Worm (Caenorhabditis elegans): ENCODE results near the gene F10D2.8.

The F10D2.8 gene

DNA sequence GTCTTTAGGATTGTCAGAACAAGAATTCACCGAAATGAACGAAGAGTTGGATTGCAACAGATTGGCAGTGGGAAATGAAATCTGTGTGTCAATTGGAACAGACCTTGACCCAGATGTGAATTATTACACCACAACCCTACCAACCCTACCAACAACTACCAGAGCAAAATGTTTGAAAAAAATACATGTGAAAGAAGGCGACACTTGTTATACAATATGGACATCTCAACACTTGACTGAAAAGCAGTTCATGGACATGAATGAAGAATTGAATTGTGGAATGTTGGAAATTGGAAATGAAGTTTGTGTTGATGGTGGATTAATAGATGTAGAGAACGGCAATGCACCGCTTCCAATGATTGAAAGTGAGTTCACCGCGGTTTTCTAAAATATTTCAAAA, 26.5 kb downstream of the F10D2.8 start:
- TF ChIP-seq unc-120 (tag; optimal IDR thresholded peaks at IDR 0.05; ENCODE audit: poor library complexity, severe bottlenecking): no peak
- TF ChIP-seq M03D4.4 (tag; optimal IDR thresholded peaks at IDR 0.05): no peak
- no peak for TF ChIP-seq mls-2 (tag; optimal IDR thresholded peaks at IDR 0.05)
- no peak for TF ChIP-seq ceh-43 (GFP tag; optimal IDR thresholded peaks at IDR 0.05)
- TF ChIP-seq lsy-2 (tag; optimal IDR thresholded peaks at IDR 0.05): no peak
- no peak for TF ChIP-seq nhr-2 (tag; optimal IDR thresholded peaks at IDR 0.05)
- TF ChIP-seq mep-1 (tag; optimal IDR thresholded peaks at IDR 0.05): no peak
- no peak for TF ChIP-seq nhr-28 (tag; optimal IDR thresholded peaks at IDR 0.05)
- no peak for TF ChIP-seq mab-5 (tag; optimal IDR thresholded peaks at IDR 0.05)
- TF ChIP-seq elt-3 (tag; optimal IDR thresholded peaks at IDR 0.05): no peak
- TF ChIP-seq zip-8 (tag; optimal IDR thresholded peaks at IDR 0.05): no peak
- TF ChIP-seq cnd-1 (tag; optimal IDR thresholded peaks at IDR 0.05): no peak

DNA sequence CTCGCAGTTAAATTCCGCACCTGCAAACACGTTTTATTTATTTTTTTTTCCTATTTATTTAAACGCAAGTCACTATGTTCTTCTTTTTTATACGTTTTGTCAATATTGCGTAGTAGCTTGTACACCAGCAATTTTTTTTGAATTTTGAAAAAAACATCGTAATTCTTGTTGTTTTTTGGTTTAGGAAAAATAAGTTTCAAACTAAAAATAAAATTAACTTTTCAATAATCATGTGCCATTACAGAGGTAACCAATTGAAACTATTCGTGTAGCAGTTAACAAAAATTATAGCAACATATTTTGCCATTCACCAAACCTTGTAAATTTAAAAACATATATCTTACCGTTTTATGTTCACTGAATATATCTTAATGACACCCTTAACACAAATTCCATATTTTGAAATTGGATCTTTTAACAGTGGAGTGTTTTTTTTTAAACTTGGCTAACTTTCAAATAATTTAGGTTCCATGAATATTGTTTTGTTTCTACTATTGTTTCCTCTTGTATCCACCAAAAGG, 27.3 kb downstream of the F10D2.8 start, which contains the start of gene lmd-5:
TSS of gene lmd-5 (plus strand) at position 471 of the 521 bp plus-strand sequence.
- TF ChIP-seq unc-39 (tag; optimal IDR thresholded peaks at IDR 0.05): no peak
- TF ChIP-seq nhr-28 (tag; optimal IDR thresholded peaks at IDR 0.05): no peak
- no peak for TF ChIP-seq lin-13 (tag; optimal IDR thresholded peaks at IDR 0.05)
- no peak for TF ChIP-seq nhr-76 (tag; optimal IDR thresholded peaks at IDR 0.05)
- TF ChIP-seq lin-32 (GFP tag; optimal IDR thresholded peaks at IDR 0.05): no peak
- no peak for TF ChIP-seq bed-3 (GFP tag; optimal IDR thresholded peaks at IDR 0.05)
- TF ChIP-seq mab-5 (tag; optimal IDR thresholded peaks at IDR 0.05): no peak
- TF ChIP-seq mep-1 (tag; optimal IDR thresholded peaks at IDR 0.05): no peak
- TF ChIP-seq sem-2 (GFP tag; optimal IDR thresholded peaks at IDR 0.05): no peak

DNA sequence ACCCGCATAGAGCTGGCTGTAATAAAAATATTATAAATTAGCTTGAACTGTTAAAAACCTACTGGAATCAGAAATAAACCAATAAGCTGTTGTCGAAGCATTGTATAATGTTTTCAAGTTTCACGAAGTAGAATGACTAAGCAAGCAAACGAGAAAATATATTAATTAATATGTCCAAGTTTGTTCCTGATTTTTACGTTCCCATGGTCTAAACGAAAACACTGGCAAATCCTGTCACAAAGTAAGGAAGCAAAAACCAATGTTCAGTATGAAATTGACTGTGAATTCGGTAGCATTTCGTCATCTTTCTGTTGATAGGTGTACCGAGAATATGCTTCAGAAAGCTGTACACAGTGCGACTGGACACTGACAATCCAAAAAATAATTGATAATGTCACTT, 30.3 kb downstream of the F10D2.8 start, which contains the start of gene srx-34:
TSS of gene srx-34 (minus strand) at position 101 of the 400 bp plus-strand sequence.
- TF ChIP-seq lin-32 (GFP tag; optimal IDR thresholded peaks at IDR 0.05): no peak

DNA sequence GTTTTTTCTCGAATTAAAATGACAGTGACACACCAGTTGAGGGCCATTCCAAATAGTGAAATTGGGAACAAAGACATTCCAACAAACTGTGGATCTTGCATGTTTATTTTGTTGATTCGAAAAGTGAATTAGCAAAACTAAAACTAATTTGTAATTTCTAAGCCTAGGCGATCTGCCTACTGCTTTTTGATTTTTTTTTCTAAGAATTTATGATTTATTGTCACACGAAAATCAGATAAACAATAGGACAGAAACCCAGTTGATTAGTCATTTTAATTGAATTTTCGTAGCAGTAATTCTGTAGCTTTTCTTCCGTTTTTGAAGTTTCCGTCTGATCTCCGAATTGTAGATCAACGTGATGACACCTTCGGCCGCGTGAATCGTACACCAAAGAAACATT, 31.7 kb downstream of the F10D2.8 start, which contains the start of gene srx-33:
TSS of gene srx-33 (minus strand) at position 101 of the 400 bp plus-strand sequence.
- TF ChIP-seq ces-1 (GFP tag; optimal IDR thresholded peaks at IDR 0.05): no peak
- TF ChIP-seq nhr-237 (tag; optimal IDR thresholded peaks at IDR 0.05): no peak
- TF ChIP-seq bed-3 (GFP tag; optimal IDR thresholded peaks at IDR 0.05): no peak
- no peak for TF ChIP-seq ceh-39 (tag; optimal IDR thresholded peaks at IDR 0.05)
- TF ChIP-seq nhr-12 (tag; optimal IDR thresholded peaks at IDR 0.05): no peak
- no peak for TF ChIP-seq sptf-1 (tag; optimal IDR thresholded peaks at IDR 0.05)
- TF ChIP-seq ceh-43 (GFP tag; optimal IDR thresholded peaks at IDR 0.05): no peak
- TF ChIP-seq hlh-1 (tag; optimal IDR thresholded peaks at IDR 0.05): no peak
- TF ChIP-seq lsy-2 (tag; optimal IDR thresholded peaks at IDR 0.05): no peak
- TF ChIP-seq mls-2 (tag; optimal IDR thresholded peaks at IDR 0.05): no peak
- TF ChIP-seq tbx-8 (GFP tag; optimal IDR thresholded peaks at IDR 0.05): no peak
- TF ChIP-seq ztf-11 (tag; optimal IDR thresholded peaks at IDR 0.05): no peak
- TF ChIP-seq M03D4.4 (tag; optimal IDR thresholded peaks at IDR 0.05): no peak
- no peak for TF ChIP-seq ceh-83 (GFP tag; optimal IDR thresholded peaks at IDR 0.05)

DNA sequence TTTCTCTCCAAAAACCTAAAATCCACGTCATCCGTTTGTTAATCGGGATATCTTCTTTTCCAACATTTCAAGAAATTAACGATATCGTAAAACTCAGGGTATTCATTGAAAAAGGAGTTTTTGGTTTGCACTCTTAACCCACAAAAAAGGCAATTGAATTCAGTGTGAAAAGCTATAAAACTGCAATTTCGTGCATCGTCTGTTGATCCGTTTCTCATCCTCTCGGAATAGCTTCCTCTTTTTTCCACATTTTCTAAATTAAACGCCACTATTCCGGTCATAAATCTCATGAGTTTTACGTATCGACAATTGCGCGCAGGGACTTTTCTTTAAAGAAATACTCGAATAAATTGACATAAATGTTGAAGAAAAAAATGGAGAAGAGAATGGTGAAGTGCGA, 38.3 kb downstream of the F10D2.8 start:
- TF ChIP-seq lsy-2 (tag; optimal IDR thresholded peaks at IDR 0.05) (no peak), snpc-4 (tag; optimal IDR thresholded peaks at IDR 0.05) (no peak), unc-120 (tag; optimal IDR thresholded peaks at IDR 0.05; ENCODE audit: poor library complexity, severe bottlenecking) (no peak), M03D4.4 (tag; optimal IDR thresholded peaks at IDR 0.05) (no peak), ham-2 (GFP tag; optimal IDR thresholded peaks at IDR 0.05) (no peak), ztf-11 (tag; optimal IDR thresholded peaks at IDR 0.05) (no peak), ces-1 (GFP tag; optimal IDR thresholded peaks at IDR 0.05) (no peak), elt-1 (tag; optimal IDR thresholded peaks at IDR 0.05; ENCODE audit: borderline replicate concordance, insufficient read depth) (no peak), mab-5 (tag; optimal IDR thresholded peaks at IDR 0.05) (no peak), nhr-12 (tag; optimal IDR thresholded peaks at IDR 0.05) (no peak), tbx-8 (GFP tag; optimal IDR thresholded peaks at IDR 0.05) (no peak), unc-39 (tag; optimal IDR thresholded peaks at IDR 0.05) (no peak), drap-1 (GFP tag; optimal IDR thresholded peaks at IDR 0.05) (no peak), nhr-28 (tag; optimal IDR thresholded peaks at IDR 0.05) (no peak), unc-62 (GFP tag; optimal IDR thresholded peaks at IDR 0.05) (no peak), nhr-2 (tag; optimal IDR thresholded peaks at IDR 0.05) (no peak), lin-13 (tag; optimal IDR thresholded peaks at IDR 0.05) (no peak), blmp-1 (tag; optimal IDR thresholded peaks at IDR 0.05) (no peak), ceh-83 (GFP tag; optimal IDR thresholded peaks at IDR 0.05) (no peak)

All from whole organism, mixed stage, embryonic.